Fruit fly (Drosophila melanogaster) whole organism, embryonic: Measurements from ENCODE around the gene eys.

ENCODE experiments used
- CG10267 ChIP-seq: fragments of 200-800 bp; sonication (Bioruptor generic); optimal IDR thresholded peaks from 2 replicates; lab custom pipeline; 2018; ENCODE audit warnings: missing biosample characterization, mild to moderate bottlenecking, missing genetic modification characterization, moderate library complexity
- CG4404 ChIP-seq: fragments of 200-800 bp; sonication (Bioruptor generic); IDR thresholded peaks from 2 replicates; pipeline ENCODE4 v1.3.6; 2022; ENCODE audit warnings: missing biosample characterization, missing genetic modification characterization
- CG4730 ChIP-seq: fragments of 200-800 bp; sonication (Bioruptor generic); IDR thresholded peaks from 2 replicates; pipeline ENCODE4 v1.3.6; 2022; ENCODE audit warnings: missing biosample characterization, missing genetic modification characterization
- CG6654 ChIP-seq: fragments of 200-800 bp; sonication (Bioruptor generic); optimal IDR thresholded peaks from 2 replicates; lab custom pipeline; 2017; ENCODE audit warnings: missing biosample characterization, mild to moderate bottlenecking, missing genetic modification characterization
- CoRest ChIP-seq: fragments of 200-800 bp; sonication (Bioruptor generic); optimal IDR thresholded peaks from 3 replicates; lab custom pipeline; 2018; ENCODE audit warnings: missing biosample characterization, mild to moderate bottlenecking, missing genetic modification characterization, moderate library complexity
- HLH54F ChIP-seq: fragments of 200-800 bp; sonication (Bioruptor generic); optimal IDR thresholded peaks from 3 replicates; lab custom pipeline; 2016; ENCODE audit warnings: missing biosample characterization, missing genetic modification characterization
- Mes4 ChIP-seq: fragments of 200-800 bp; sonication (Bioruptor generic); optimal IDR thresholded peaks from 2 replicates; lab custom pipeline; 2016; ENCODE audit warnings: missing biosample characterization, missing genetic modification characterization
- Xbp1 ChIP-seq: fragments of 200-800 bp; sonication (Bioruptor generic); optimal IDR thresholded peaks from 3 replicates; lab custom pipeline; 2016; ENCODE audit warnings: missing biosample characterization, mild to moderate bottlenecking, missing genetic modification characterization
- insv ChIP-seq, 2 experiments: fragments of 200-800 bp; sonication (Bioruptor generic); optimal IDR thresholded peaks; 3 replicates each; lab custom pipeline; 2016 to 2018; ENCODE audit warnings: missing biosample characterization in 2 of 2, missing genetic modification characterization in 2 of 2
- pros ChIP-seq: fragments of 200-800 bp; sonication (Bioruptor generic); optimal IDR thresholded peaks from 3 replicates; lab custom pipeline; 2019; ENCODE audit warnings: missing biosample characterization, mild to moderate bottlenecking, missing genetic modification characterization, moderate library complexity
- repo ChIP-seq: fragments of 200-800 bp; sonication (Bioruptor generic); optimal IDR thresholded peaks from 2 replicates; lab custom pipeline; 2016; ENCODE audit warnings: missing biosample characterization, missing genetic modification characterization
- slou ChIP-seq: fragments of 200-800 bp; sonication (Bioruptor generic); optimal IDR thresholded peaks from 3 replicates; lab custom pipeline; 2016; ENCODE audit warnings: missing biosample characterization, missing genetic modification characterization
- vnd ChIP-seq: fragments of 200-800 bp; sonication (Bioruptor generic); IDR thresholded peaks from 3 replicates; pipeline ENCODE4 v1.3.6; 2022; ENCODE audit warnings: missing biosample characterization, missing genetic modification characterization; ENCODE audit not compliant: partially characterized antibody

DNA sequence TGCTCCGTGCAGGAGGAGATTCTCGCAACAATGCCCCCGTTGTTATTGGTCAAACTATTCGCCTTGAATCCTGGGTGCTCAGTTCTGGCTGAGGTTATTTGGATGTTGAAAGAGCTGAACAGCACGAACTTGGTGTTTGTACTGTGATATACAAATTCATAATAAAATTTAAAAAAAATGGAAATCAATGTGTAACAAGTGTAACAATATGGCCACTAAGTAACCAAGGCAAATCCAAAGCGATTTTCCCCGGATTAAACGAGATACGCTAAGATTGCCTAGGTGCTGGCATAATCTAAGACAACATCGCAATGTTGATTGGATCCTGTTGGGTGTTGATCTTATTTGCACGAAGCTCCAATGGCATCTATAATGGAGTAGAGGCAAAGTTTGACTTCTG is 26.6 kb upstream of the eys start, which contains the start of gene CG4271:
- TF ChIP-seq vnd (no peak), CG6654 (GFP tag; lab: Kevin White, UChicago) (no peak), insv (GFP tag; optimal IDR thresholded peaks at IDR 0.05; lab: Kevin White, UChicago) (no peak), HLH54F (GFP tag; lab: Kevin White, UChicago) (no peak), pros (GFP tag; lab: Kevin White, UChicago) (no peak), CG4730 (GFP tag; lab: Robert Waterston, UW) (no peak), Xbp1 (GFP tag; lab: Kevin White, UChicago) (no peak), repo (no peak), slou (GFP tag; lab: Kevin White, UChicago) (no peak), CoRest (tag; lab: Kevin White, UChicago) (no peak), CG4404 (GFP tag; lab: Robert Waterston, UW) (no peak), CG10267 (tag; lab: Kevin White, UChicago) (no peak), Mes4 (GFP tag; lab: Kevin White, UChicago) (no peak)
